Worm (Caenorhabditis elegans): ENCODE results near the gene srsx-32.

- TF ChIP-seq unc-62 (GFP tag; optimal IDR thresholded peaks at IDR 0.05) (no peak), sptf-1 (tag; optimal IDR thresholded peaks at IDR 0.05) (no peak), mab-5 (tag; optimal IDR thresholded peaks at IDR 0.05) (no peak), unc-39 (tag; optimal IDR thresholded peaks at IDR 0.05) (no peak), zip-8 (tag; optimal IDR thresholded peaks at IDR 0.05) (no peak), nhr-76 (tag; optimal IDR thresholded peaks at IDR 0.05) (no peak), nhr-237 (tag; optimal IDR thresholded peaks at IDR 0.05) (no peak), M03D4.4 (tag; optimal IDR thresholded peaks at IDR 0.05) (no peak), lin-32 (GFP tag; optimal IDR thresholded peaks at IDR 0.05) (no peak), mep-1 (tag; optimal IDR thresholded peaks at IDR 0.05) (no peak), snpc-4 (tag; optimal IDR thresholded peaks at IDR 0.05) (no peak), unc-120 (tag; optimal IDR thresholded peaks at IDR 0.05; ENCODE audit: poor library complexity, severe bottlenecking) (no peak)
Observed at ce11 chrV:7059350-7059749, 42.2 kb downstream of the srsx-32 start, which contains the start of gene mdt-6.
